Fruit fly (Drosophila melanogaster) whole organism, prepupa: ENCODE results near the gene U2af50.

Experiments
- CG10631 ChIP-seq: fragments of 200-800 bp; sonication (Bioruptor generic); optimal IDR thresholded peaks from 2 replicates; lab custom pipeline; 2016; ENCODE audit warnings: missing biosample characterization, missing genetic modification characterization
- CG10669 ChIP-seq: fragments of 200-800 bp; sonication (Bioruptor generic); optimal IDR thresholded peaks from 3 replicates; lab custom pipeline; 2018; ENCODE audit warnings: missing biosample characterization, mild to moderate bottlenecking, missing genetic modification characterization, moderate library complexity
- CG11902 ChIP-seq: fragments of 200-800 bp; sonication (Bioruptor generic); optimal IDR thresholded peaks from 3 replicates; lab custom pipeline; 2016; ENCODE audit warnings: missing biosample characterization, missing genetic modification characterization
- CG15336 ChIP-seq: fragments of 200-800 bp; sonication (Bioruptor generic); IDR thresholded peaks from 2 replicates; pipeline ENCODE4 v1.3.6; 2022; ENCODE audit warnings: missing biosample characterization, missing genetic modification characterization
- CG16779 ChIP-seq: fragments of 200-800 bp; sonication (Bioruptor generic); optimal IDR thresholded peaks from 3 replicates; lab custom pipeline; 2017; ENCODE audit warnings: missing biosample characterization, mild to moderate bottlenecking, missing genetic modification characterization
- CG3032 ChIP-seq: fragments of 200-800 bp; optimal IDR thresholded peaks from 2 replicates; lab custom pipeline; 2019; ENCODE audit warnings: missing biosample characterization, mild to moderate bottlenecking, missing genetic modification characterization, moderate library complexity
- CG31627 ChIP-seq: fragments of 200-800 bp; sonication (Bioruptor generic); optimal IDR thresholded peaks from 3 replicates; lab custom pipeline; 2016; ENCODE audit warnings: missing biosample characterization, missing genetic modification characterization
- CG32006 ChIP-seq: fragments of 200-800 bp; sonication (Bioruptor generic); optimal IDR thresholded peaks from 3 replicates; lab custom pipeline; 2017; ENCODE audit warnings: missing biosample characterization, mild to moderate bottlenecking, missing genetic modification characterization
- CG34406 ChIP-seq: fragments of 200-800 bp; sonication (Bioruptor generic); optimal IDR thresholded peaks from 3 replicates; lab custom pipeline; 2016; ENCODE audit warnings: missing biosample characterization, missing genetic modification characterization
- CG3919 ChIP-seq: fragments of 200-800 bp; sonication (Bioruptor generic); optimal IDR thresholded peaks from 3 replicates; lab custom pipeline; 2016; ENCODE audit warnings: missing biosample characterization, missing genetic modification characterization
- CG6854 ChIP-seq: fragments of 200-800 bp; sonication (Bioruptor generic); optimal IDR thresholded peaks from 2 replicates; lab custom pipeline; 2017; ENCODE audit warnings: missing biosample characterization, mild to moderate bottlenecking, missing genetic modification characterization
- CG7368 ChIP-seq: fragments of 200-800 bp; sonication (Bioruptor generic); optimal IDR thresholded peaks from 3 replicates; lab custom pipeline; 2016; ENCODE audit warnings: missing biosample characterization, missing genetic modification characterization
- CG8119 ChIP-seq: fragments of 200-800 bp; sonication (Bioruptor generic); IDR thresholded peaks from 3 replicates; pipeline ENCODE4 v1.3.6; 2022; ENCODE audit warnings: missing biosample characterization, missing genetic modification characterization
- CG8319 ChIP-seq: fragments of 200-800 bp; sonication (Bioruptor generic); optimal IDR thresholded peaks from 3 replicates; lab custom pipeline; 2016; ENCODE audit warnings: missing biosample characterization, missing genetic modification characterization
- CG8632 ChIP-seq: fragments of 200-800 bp; sonication (Bioruptor generic); optimal IDR thresholded peaks from 3 replicates; lab custom pipeline; 2016; ENCODE audit warnings: missing biosample characterization, missing genetic modification characterization
- Eip75B ChIP-seq: fragments of 200-800 bp; sonication (Bioruptor generic); optimal IDR thresholded peaks from 3 replicates; lab custom pipeline; 2016; ENCODE audit warnings: missing biosample characterization, missing genetic modification characterization
- Eip78C ChIP-seq: fragments of 200-800 bp; sonication (Bioruptor generic); peaks from one replicate; lab custom pipeline; 2016; ENCODE audit warnings: missing biosample characterization, missing genetic modification characterization
- Eip93F ChIP-seq: fragments of 200-800 bp; sonication (Bioruptor generic); optimal IDR thresholded peaks from 2 replicates; lab custom pipeline; 2016; ENCODE audit warnings: missing biosample characterization, mild to moderate bottlenecking, missing genetic modification characterization
- Ets21C ChIP-seq: fragments of 200-800 bp; sonication (Bioruptor generic); optimal IDR thresholded peaks from 3 replicates; lab custom pipeline; 2016; ENCODE audit warnings: missing biosample characterization, missing genetic modification characterization
- Ets96B ChIP-seq: fragments of 200-800 bp; optimal IDR thresholded peaks from 2 replicates; lab custom pipeline; 2019; ENCODE audit warnings: missing biosample characterization, mild to moderate bottlenecking, missing genetic modification characterization, moderate library complexity
- Gug ChIP-seq: fragments of 200-800 bp; sonication (Bioruptor generic); IDR thresholded peaks from 2 replicates; pipeline ENCODE4 v1.3.6; 2022; ENCODE audit warnings: missing biosample characterization, missing genetic modification characterization
- Hr38 ChIP-seq: sonication (Bioruptor generic); optimal IDR thresholded peaks from 2 replicates; lab custom pipeline; 2016; ENCODE audit warnings: missing biosample characterization, missing genetic modification characterization
- Hr39 ChIP-seq: fragments of 200-800 bp; sonication (Bioruptor generic); optimal IDR thresholded peaks from 2 replicates; lab custom pipeline; 2016; ENCODE audit warnings: missing biosample characterization, missing genetic modification characterization
- Lpt ChIP-seq: fragments of 200-800 bp; sonication (Bioruptor generic); optimal IDR thresholded peaks from 3 replicates; lab custom pipeline; 2016; ENCODE audit warnings: missing biosample characterization, missing genetic modification characterization
- Sox102F ChIP-seq: fragments of 200-800 bp; sonication (Bioruptor generic); optimal IDR thresholded peaks from 2 replicates; lab custom pipeline; 2016; ENCODE audit warnings: missing biosample characterization, mild to moderate bottlenecking, missing genetic modification characterization
- Sox14 ChIP-seq: fragments of 200-800 bp; sonication (Bioruptor generic); optimal IDR thresholded peaks from 3 replicates; lab custom pipeline; 2016; ENCODE audit warnings: missing biosample characterization, missing genetic modification characterization
- Sox15 ChIP-seq: fragments of 200-800 bp; sonication (Bioruptor generic); optimal IDR thresholded peaks from 3 replicates; lab custom pipeline; 2016; ENCODE audit warnings: missing biosample characterization, missing genetic modification characterization
- achi ChIP-seq: fragments of 200-800 bp; sonication (Bioruptor generic); optimal IDR thresholded peaks from 3 replicates; lab custom pipeline; 2016; ENCODE audit warnings: missing biosample characterization, missing genetic modification characterization
- cyc ChIP-seq: fragments of 200-800 bp; sonication (Bioruptor generic); optimal IDR thresholded peaks from 3 replicates; lab custom pipeline; 2016; ENCODE audit warnings: missing biosample characterization, missing genetic modification characterization
- dac ChIP-seq: fragments of 200-800 bp; sonication (Bioruptor generic); optimal IDR thresholded peaks from 2 replicates; lab custom pipeline; 2017; ENCODE audit warnings: missing biosample characterization, mild to moderate bottlenecking, missing genetic modification characterization
- eg ChIP-seq: fragments of 200-800 bp; sonication (Bioruptor generic); IDR thresholded peaks from 3 replicates; pipeline ENCODE4 v1.3.6; 2022; ENCODE audit warnings: missing biosample characterization, missing genetic modification characterization
- fd85E ChIP-seq: fragments of 200-800 bp; sonication (Bioruptor generic); optimal IDR thresholded peaks from 3 replicates; lab custom pipeline; 2016; ENCODE audit warnings: missing biosample characterization, missing genetic modification characterization
- net ChIP-seq: fragments of 200-800 bp; sonication (Bioruptor generic); optimal IDR thresholded peaks from 3 replicates; lab custom pipeline; 2016; ENCODE audit warnings: missing biosample characterization, missing genetic modification characterization
- pdm3 ChIP-seq: fragments of 200-800 bp; sonication (Bioruptor generic); optimal IDR thresholded peaks from 3 replicates; lab custom pipeline; 2016; ENCODE audit warnings: missing biosample characterization, missing genetic modification characterization
- salr ChIP-seq, 2 experiments: fragments of 200-800 bp; sonication (Bioruptor generic); optimal IDR thresholded peaks; 3 replicates each; lab custom pipeline; 2016 to 2018; ENCODE audit warnings: missing biosample characterization in 2 of 2, missing genetic modification characterization in 2 of 2, mild to moderate bottlenecking in 1 of 2
- spab ChIP-seq: fragments of 200-800 bp; sonication (Bioruptor generic); optimal IDR thresholded peaks from 2 replicates; lab custom pipeline; 2017; ENCODE audit warnings: missing biosample characterization, mild to moderate bottlenecking, missing genetic modification characterization, missing genetic modification reagents
- ss ChIP-seq, 2 experiments: fragments of 200-800 bp; sonication (Bioruptor generic); optimal IDR thresholded peaks; 2 replicates in 1 of 2; 3 replicates in 1 of 2; lab custom pipeline; 2017 to 2018; ENCODE audit warnings: mild to moderate bottlenecking in 2 of 2, missing biosample characterization in 2 of 2, missing genetic modification characterization in 2 of 2, moderate library complexity in 1 of 2
- svp ChIP-seq: fragments of 200-800 bp; sonication (Bioruptor generic); peaks from one replicate; lab custom pipeline; 2016; ENCODE audit warnings: missing biosample characterization, missing genetic modification characterization
- vri ChIP-seq: fragments of 200-800 bp; sonication (Bioruptor generic); optimal IDR thresholded peaks from 3 replicates; lab custom pipeline; 2016; ENCODE audit warnings: missing biosample characterization, mild to moderate bottlenecking, missing genetic modification characterization

U2af50 gene

dm6 chrX:16358670-16359320 lies at the start of gene U2af50, which contains the start of gene PIG-Q (continued):
- TF ChIP-seq fd85E (GFP tag; lab: Kevin White, UChicago): no peak
- peak; percentile 93 for TF ChIP-seq achi (GFP tag; lab: Kevin White, UChicago)
- TF ChIP-seq net (GFP tag; lab: Kevin White, UChicago): no peak
- peak; percentile 66 for TF ChIP-seq Ets21C (GFP tag; lab: Kevin White, UChicago)
- peak; percentile 89 for TF ChIP-seq Gug
- TF ChIP-seq Lpt (GFP tag; lab: Kevin White, UChicago): peak; percentile 84
- peak; percentile 83 for TF ChIP-seq CG6854
- TF ChIP-seq spab (GFP tag; lab: Kevin White, UChicago): no peak
- peak; percentile 62 for TF ChIP-seq vri (GFP tag; lab: Kevin White, UChicago)

dm6 chrX:16406083-16406482 lies 47.2 kb upstream of the U2af50 start:
- TF ChIP-seq CG34406 (GFP tag; lab: Kevin White, UChicago) (no peak), Eip78C (GFP tag; lab: Kevin White, UChicago) (peak; percentile 46)

dm6 chrX:16405209-16405608 lies 46.4 kb upstream of the U2af50 start, which contains the start of gene CG4301:
Gene CG4301, plus strand, starts transcription at chrX:16405509.
- TF ChIP-seq Ets96B (tag; lab: Kevin White, UChicago): no peak
- TF ChIP-seq vri (GFP tag; lab: Kevin White, UChicago): no peak
- no peak for TF ChIP-seq Hr39 (GFP tag; lab: Kevin White, UChicago)
- TF ChIP-seq CG7368: no peak
- no peak for TF ChIP-seq fd85E (GFP tag; lab: Kevin White, UChicago)
- no peak for TF ChIP-seq CG32006 (GFP tag; lab: Kevin White, UChicago)
- TF ChIP-seq CG3032: no peak
- TF ChIP-seq Sox15 (GFP tag; lab: Kevin White, UChicago): no peak
- no peak for TF ChIP-seq CG34406 (GFP tag; lab: Kevin White, UChicago)
- TF ChIP-seq svp (GFP tag; lab: Kevin White, UChicago): no peak
- TF ChIP-seq Sox102F (GFP tag; lab: Kevin White, UChicago): no peak
- no peak for TF ChIP-seq Eip93F (GFP tag; lab: Kevin White, UChicago)
- TF ChIP-seq CG8319 (GFP tag; lab: Kevin White, UChicago): no peak
- no peak for TF ChIP-seq CG15336 (GFP tag; lab: Robert Waterston, UW)

- TF ChIP-seq vri (GFP tag; lab: Kevin White, UChicago) (peak; percentile 21), CG11902 (GFP tag; lab: Kevin White, UChicago) (no peak), svp (GFP tag; lab: Kevin White, UChicago) (peak; percentile 53)
These were observed 46.0 kb upstream of the U2af50 start, which contains the start of gene CG9981 for dm6 chrX:16404803-16405202. Gene CG9981, minus strand, starts transcription at chrX:16405122.

dm6 chrX:16403811-16404420 lies 45.1 kb upstream of the U2af50 start:
- TF ChIP-seq CG11902 (GFP tag; lab: Kevin White, UChicago): peak; percentile 18
- peak; percentile 66 for TF ChIP-seq CG8632
- TF ChIP-seq CG31627 (GFP tag; lab: Kevin White, UChicago): peak; percentile 46
- no peak for TF ChIP-seq CG10669
- peak; percentile 90 for TF ChIP-seq vri (GFP tag; lab: Kevin White, UChicago)
- peak; percentile 84 for TF ChIP-seq CG8119
- peak; percentile 62 for TF ChIP-seq Lpt (GFP tag; lab: Kevin White, UChicago)
- peak; percentile 53 for TF ChIP-seq CG10631
- TF ChIP-seq cyc (GFP tag; lab: Kevin White, UChicago): peak; percentile 48
- TF ChIP-seq eg: peak; percentile 89
- TF ChIP-seq CG16779: peak; percentile 41
- TF ChIP-seq salr (GFP tag; optimal IDR thresholded peaks at IDR 0.05; lab: Kevin White, UChicago): no peak
- TF ChIP-seq CG7368: peak; percentile 41
- TF ChIP-seq CG3919: peak; percentile 74
- no peak for TF ChIP-seq Hr38 (GFP tag; lab: Kevin White, UChicago)
- TF ChIP-seq Sox14 (GFP tag; lab: Kevin White, UChicago): no peak
- TF ChIP-seq ss (GFP tag; optimal IDR thresholded peaks at IDR 0.05; lab: Kevin White, UChicago): no peak
- peak; percentile 45 for TF ChIP-seq Eip93F (GFP tag; lab: Kevin White, UChicago)
- peak; percentile 49 for TF ChIP-seq Sox102F (GFP tag; lab: Kevin White, UChicago)
- peak; percentile 64 for TF ChIP-seq CG34406 (GFP tag; lab: Kevin White, UChicago)
- TF ChIP-seq Gug: peak; percentile 75
- TF ChIP-seq CG8319 (GFP tag; lab: Kevin White, UChicago): peak; percentile 31
- TF ChIP-seq CG6854: no peak
- TF ChIP-seq pdm3: peak; percentile 80
- TF ChIP-seq Eip75B (GFP tag; lab: Kevin White, UChicago): no peak
- TF ChIP-seq Ets21C (GFP tag; lab: Kevin White, UChicago): peak; percentile 24
- TF ChIP-seq dac (GFP tag; lab: Kevin White, UChicago): peak; percentile 38
- no peak for TF ChIP-seq CG3032
